Worm (Caenorhabditis elegans) whole organism, L1 larva: ENCODE results near the gene F26F2.13.

ENCODE experiments used
- lin-13 ChIP-seq: fragments of 150-350 bp; optimal IDR thresholded peaks from 2 replicates; lab custom pipeline; 2014; ENCODE audit warnings: missing biosample characterization, missing genetic modification reagents, missing genetic modification characterization
- lin-15B ChIP-seq: fragments of 150-350 bp; sonication (generic microtip); optimal IDR thresholded peaks from 3 replicates; lab custom pipeline; 2014; ENCODE audit warnings: missing biosample characterization, missing genetic modification characterization
- mdl-1 ChIP-seq, 2 experiments: fragments of 150-350 bp; optimal IDR thresholded peaks; 2 replicates each; lab custom pipeline; 2014 to 2017; ENCODE audit warnings: missing biosample characterization in 2 of 2, missing genetic modification characterization in 2 of 2, inconsistent platforms in 1 of 2
- snpc-4 ChIP-seq: fragments of 150-350 bp; optimal IDR thresholded peaks from 2 replicates; lab custom pipeline; 2014; ENCODE audit warnings: missing biosample characterization, missing genetic modification characterization
- xbp-1 ChIP-seq: sonication (generic microtip); optimal IDR thresholded peaks from 2 replicates; lab custom pipeline; 2016; ENCODE audit warnings: missing genetic modification characterization, missing compliant biosample characterization

DNA sequence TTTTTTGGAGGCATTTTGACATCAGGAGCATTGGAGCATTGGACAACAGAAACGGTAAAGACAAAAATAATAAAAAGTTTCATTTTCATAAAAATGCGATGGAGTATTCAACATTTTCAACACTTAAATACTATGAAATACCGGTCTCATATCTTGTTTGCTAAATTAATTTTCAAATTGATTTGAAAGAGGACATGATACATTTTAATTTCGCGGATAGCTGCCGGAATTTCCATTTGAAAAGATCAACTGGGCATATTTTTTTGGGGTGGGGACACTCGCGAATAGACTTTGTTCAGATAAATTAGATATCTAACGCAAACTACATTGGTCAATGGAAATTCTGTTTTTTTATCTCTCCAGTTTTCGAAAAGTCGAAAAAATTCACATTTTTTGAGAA lies 30.6 kb downstream of the F26F2.13 start, which contains the start of gene F26F2.10:
- no peak for TF ChIP-seq lin-15B (tag; lab: Kevin White, UChicago)
- TF ChIP-seq mdl-1 (tag; optimal IDR thresholded peaks at IDR 0.05; lab: Kevin White, UChicago) = no peak
- no peak for TF ChIP-seq lin-13 (GFP tag; lab: Kevin White, UChicago)
- no peak for TF ChIP-seq xbp-1
- no peak for TF ChIP-seq snpc-4
